Fruit fly (Drosophila melanogaster) whole organism, embryonic: ENCODE data around the gene Hacd1.

Experiments used
- Abd-B ChIP-seq: fragments of 200-800 bp; sonication (Bioruptor generic); optimal IDR thresholded peaks from 2 replicates; lab custom pipeline; 2018; ENCODE audit warnings: missing biosample characterization, mild to moderate bottlenecking, missing genetic modification characterization, moderate library complexity
- Atf-2 ChIP-seq: fragments of 200-800 bp; sonication (Bioruptor generic); optimal IDR thresholded peaks from 2 replicates; lab custom pipeline; 2016; ENCODE audit warnings: missing biosample characterization, missing genetic modification characterization
- Bteb2 ChIP-seq: fragments of 200-800 bp; sonication (Bioruptor generic); optimal IDR thresholded peaks from 2 replicates; lab custom pipeline; 2016; ENCODE audit warnings: missing biosample characterization, missing genetic modification characterization
- CG10267 ChIP-seq: fragments of 200-800 bp; sonication (Bioruptor generic); optimal IDR thresholded peaks from 2 replicates; lab custom pipeline; 2018; ENCODE audit warnings: missing biosample characterization, mild to moderate bottlenecking, missing genetic modification characterization, moderate library complexity
- CG11398 ChIP-seq: fragments of 200-800 bp; sonication (Bioruptor generic); optimal IDR thresholded peaks from 2 replicates; lab custom pipeline; 2016; ENCODE audit warnings: missing biosample characterization, missing genetic modification characterization
- CG12299 ChIP-seq: fragments of 200-800 bp; sonication (Bioruptor generic); optimal IDR thresholded peaks from 2 replicates; lab custom pipeline; 2018; ENCODE audit warnings: missing biosample characterization, mild to moderate bottlenecking, missing genetic modification characterization
- CG12391 ChIP-seq: fragments of 200-800 bp; sonication (Bioruptor generic); optimal IDR thresholded peaks from 3 replicates; lab custom pipeline; 2018; ENCODE audit warnings: missing biosample characterization, mild to moderate bottlenecking, missing genetic modification characterization, moderate library complexity
- CG13624 ChIP-seq: fragments of 200-800 bp; sonication (Bioruptor generic); optimal IDR thresholded peaks from 2 replicates; lab custom pipeline; 2016; ENCODE audit warnings: missing biosample characterization, missing genetic modification characterization
- CG17802 ChIP-seq: fragments of 200-800 bp; sonication (Bioruptor generic); optimal IDR thresholded peaks from 2 replicates; lab custom pipeline; 2018; ENCODE audit warnings: missing biosample characterization, mild to moderate bottlenecking, missing genetic modification characterization, moderate library complexity
- CG1832 ChIP-seq: fragments of 200-800 bp; sonication (Bioruptor generic); optimal IDR thresholded peaks from 2 replicates; lab custom pipeline; 2017; ENCODE audit warnings: missing biosample characterization, mild to moderate bottlenecking, missing genetic modification characterization, inconsistent platforms
- CG2199 ChIP-seq: fragments of 200-800 bp; sonication (Bioruptor generic); IDR thresholded peaks from 3 replicates; pipeline ENCODE4 v1.3.6; 2022; ENCODE audit warnings: missing biosample characterization, missing genetic modification characterization
- CG32772 ChIP-seq: fragments of 200-800 bp; sonication (Bioruptor generic); IDR thresholded peaks from 2 replicates; pipeline ENCODE4 v1.3.6; 2022; ENCODE audit warnings: missing biosample characterization, missing genetic modification characterization
- CG4328 ChIP-seq: fragments of 200-800 bp; sonication (Bioruptor generic); optimal IDR thresholded peaks from 3 replicates; lab custom pipeline; 2017; ENCODE audit warnings: missing biosample characterization, missing genetic modification reagents, missing genetic modification characterization
- CG4424 ChIP-seq: fragments of 200-800 bp; sonication (Bioruptor generic); optimal IDR thresholded peaks from 3 replicates; lab custom pipeline; 2016; ENCODE audit warnings: missing biosample characterization, missing genetic modification characterization
- CG4854 ChIP-seq: fragments of 200-800 bp; sonication (Bioruptor generic); optimal IDR thresholded peaks from 2 replicates; lab custom pipeline; 2016; ENCODE audit warnings: missing biosample characterization, missing genetic modification characterization, inconsistent platforms
- CG7556 ChIP-seq: fragments of 200-800 bp; sonication (Bioruptor generic); optimal IDR thresholded peaks from 2 replicates; lab custom pipeline; 2017; ENCODE audit warnings: missing biosample characterization, mild to moderate bottlenecking, missing genetic modification characterization
- CG9215 ChIP-seq: fragments of 200-800 bp; sonication (Bioruptor generic); IDR thresholded peaks from 2 replicates; pipeline ENCODE4 v1.3.6; 2022; ENCODE audit warnings: missing biosample characterization, missing genetic modification characterization
- Deaf1 ChIP-seq: fragments of 200-800 bp; optimal IDR thresholded peaks from 3 replicates; lab custom pipeline; 2019; ENCODE audit warnings: missing biosample characterization, mild to moderate bottlenecking, missing genetic modification characterization, moderate library complexity
- Dek ChIP-seq: fragments of 200-800 bp; sonication (Bioruptor generic); optimal IDR thresholded peaks from 3 replicates; lab custom pipeline; 2019; ENCODE audit warnings: missing biosample characterization, mild to moderate bottlenecking, missing genetic modification characterization, moderate library complexity
- Fer1 ChIP-seq: fragments of 200-800 bp; sonication (Bioruptor generic); optimal IDR thresholded peaks from 2 replicates; lab custom pipeline; 2017; ENCODE audit warnings: missing biosample characterization, mild to moderate bottlenecking, missing genetic modification characterization
- HHEX ChIP-seq: fragments of 200-800 bp; sonication (Bioruptor generic); optimal IDR thresholded peaks from 3 replicates; lab custom pipeline; 2017; ENCODE audit warnings: missing biosample characterization, mild to moderate bottlenecking, missing genetic modification characterization, missing genetic modification reagents
- HmgZ ChIP-seq: fragments of 200-800 bp; sonication (Bioruptor generic); optimal IDR thresholded peaks from 2 replicates; lab custom pipeline; 2018; ENCODE audit warnings: missing biosample characterization, mild to moderate bottlenecking, missing genetic modification characterization
- Lhr ChIP-seq: fragments of 200-800 bp; sonication (Bioruptor generic); optimal IDR thresholded peaks from 3 replicates; lab custom pipeline; 2017; ENCODE audit warnings: mild to moderate bottlenecking, missing biosample characterization, missing genetic modification reagents, missing genetic modification characterization
- MTF-1 ChIP-seq: fragments of 200-800 bp; sonication (Bioruptor generic); optimal IDR thresholded peaks from 2 replicates; lab custom pipeline; 2018; ENCODE audit warnings: missing biosample characterization, mild to moderate bottlenecking, missing genetic modification characterization, borderline replicate concordance
- Med ChIP-seq: fragments of 200-800 bp; sonication (Bioruptor generic); peaks from one replicate; lab custom pipeline; 2016; ENCODE audit warnings: missing biosample characterization, missing genetic modification characterization, mild to moderate bottlenecking, inconsistent platforms, moderate library complexity
- Meics ChIP-seq: fragments of 200-800 bp; sonication (Bioruptor generic); optimal IDR thresholded peaks from 2 replicates; lab custom pipeline; 2017; ENCODE audit warnings: missing biosample characterization, mild to moderate bottlenecking, missing genetic modification characterization
- Nf-YC ChIP-seq: fragments of 200-800 bp; optimal IDR thresholded peaks from 3 replicates; lab custom pipeline; 2019; ENCODE audit warnings: missing biosample characterization, mild to moderate bottlenecking, missing genetic modification characterization, moderate library complexity
- NfI ChIP-seq: fragments of 200-800 bp; sonication (Bioruptor generic); optimal IDR thresholded peaks from 3 replicates; lab custom pipeline; 2018; ENCODE audit warnings: missing biosample characterization, mild to moderate bottlenecking, missing genetic modification characterization, moderate library complexity
- Optix ChIP-seq: fragments of 200-800 bp; sonication (Bioruptor generic); IDR thresholded peaks from 3 replicates; pipeline ENCODE4 v1.3.6; 2022; ENCODE audit warnings: missing biosample characterization, missing genetic modification characterization
- Spps ChIP-seq: fragments of 200-800 bp; sonication (Bioruptor generic); optimal IDR thresholded peaks from 2 replicates; lab custom pipeline; 2018; ENCODE audit warnings: missing biosample characterization, mild to moderate bottlenecking, missing genetic modification characterization
- abd-A ChIP-seq: fragments of 200-800 bp; sonication (Bioruptor generic); optimal IDR thresholded peaks from 3 replicates; lab custom pipeline; 2019; ENCODE audit warnings: missing biosample characterization, mild to moderate bottlenecking, missing genetic modification characterization, moderate library complexity
- az2 ChIP-seq: fragments of 200-800 bp; sonication (Bioruptor generic); optimal IDR thresholded peaks from 3 replicates; lab custom pipeline; 2016; ENCODE audit warnings: missing biosample characterization, missing genetic modification characterization
- bcd ChIP-seq: fragments of 200-800 bp; sonication (Bioruptor generic); optimal IDR thresholded peaks from 2 replicates; lab custom pipeline; 2017; ENCODE audit warnings: missing biosample characterization, mild to moderate bottlenecking, missing genetic modification characterization
- da ChIP-seq: fragments of 200-800 bp; sonication (Bioruptor generic); optimal IDR thresholded peaks from 2 replicates; lab custom pipeline; 2016; ENCODE audit warnings: missing biosample characterization, missing genetic modification characterization
- dati ChIP-seq: fragments of 200-800 bp; sonication (Bioruptor generic); IDR thresholded peaks from 2 replicates; pipeline ENCODE4 v1.3.6; 2022; ENCODE audit warnings: missing biosample characterization, missing genetic modification characterization
- dysf ChIP-seq: fragments of 200-800 bp; sonication (Bioruptor generic); IDR thresholded peaks from 3 replicates; pipeline ENCODE4 v1.3.6; 2022; ENCODE audit warnings: missing biosample characterization, missing genetic modification characterization
- ftz-f1 ChIP-seq: fragments of 200-800 bp; sonication (Bioruptor generic); optimal IDR thresholded peaks from 2 replicates; lab custom pipeline; 2016; ENCODE audit warnings: missing biosample characterization, missing genetic modification characterization
- gem ChIP-seq: fragments of 200-800 bp; sonication (Bioruptor generic); optimal IDR thresholded peaks from 2 replicates; lab custom pipeline; 2019; ENCODE audit warnings: missing biosample characterization, mild to moderate bottlenecking, missing genetic modification characterization, moderate library complexity
- insv ChIP-seq, 2 experiments: fragments of 200-800 bp; sonication (Bioruptor generic); optimal IDR thresholded peaks; 3 replicates each; lab custom pipeline; 2016 to 2018; ENCODE audit warnings: missing biosample characterization in 2 of 2, missing genetic modification characterization in 2 of 2
- inv ChIP-seq: fragments of 200-800 bp; sonication (Bioruptor generic); IDR thresholded peaks from 2 replicates; pipeline ENCODE4 v1.3.6; 2022; ENCODE audit warnings: missing biosample characterization, missing genetic modification characterization; ENCODE audit not compliant: partially characterized antibody
- lov ChIP-seq, 2 experiments: fragments of 200-800 bp in 1 of 2; fragments of >200 bp in 1 of 2; sonication (Bioruptor generic) in 1 of 2; IDR thresholded peaks in 1 of 2; optimal IDR thresholded peaks in 1 of 2; 2 replicates in 1 of 2; 3 replicates in 1 of 2; pipeline versions ENCODE4 v1.3.6 to Lab custom; 2017 to 2022; ENCODE audit warnings: missing biosample characterization in 1 of 2, missing genetic modification characterization in 1 of 2
- onecut ChIP-seq: fragments of 200-800 bp; sonication (Bioruptor generic); IDR thresholded peaks from 2 replicates; pipeline ENCODE4 v1.3.6; 2022; ENCODE audit warnings: missing biosample characterization, missing genetic modification characterization
- pb ChIP-seq: fragments of 200-800 bp; sonication (Bioruptor generic); optimal IDR thresholded peaks from 3 replicates; lab custom pipeline; 2016; ENCODE audit warnings: missing biosample characterization, missing genetic modification characterization
- repo ChIP-seq: fragments of 200-800 bp; sonication (Bioruptor generic); optimal IDR thresholded peaks from 2 replicates; lab custom pipeline; 2016; ENCODE audit warnings: missing biosample characterization, missing genetic modification characterization
- sc ChIP-seq, 3 experiments: fragments of >200 bp in 2 of 3; fragments of 200-800 bp in 1 of 3; sonication (Bioruptor generic) in 1 of 3; optimal IDR thresholded peaks; 2 replicates in 2 of 3; 3 replicates in 1 of 3; lab custom pipeline; 2017; ENCODE audit warnings: mild to moderate bottlenecking in 1 of 3, missing biosample characterization in 1 of 3, missing genetic modification characterization in 1 of 3, missing genetic modification reagents in 1 of 3
- sug ChIP-seq: fragments of 200-800 bp; optimal IDR thresholded peaks from 2 replicates; lab custom pipeline; 2019; ENCODE audit warnings: missing biosample characterization, mild to moderate bottlenecking, missing genetic modification characterization, moderate library complexity
- tx ChIP-seq: fragments of 200-800 bp; sonication (Bioruptor generic); optimal IDR thresholded peaks from 2 replicates; lab custom pipeline; 2016; ENCODE audit warnings: missing biosample characterization, missing genetic modification characterization

The Hacd1 gene

dm6 chr2L:12011682-12012655 lies 9.9 kb upstream of the Hacd1 start (continued):
- no peak for TF ChIP-seq dati (GFP tag; lab: Robert Waterston, UW)
- peak; percentile 40 for TF ChIP-seq CG12299 (tag; lab: Kevin White, UChicago)
- TF ChIP-seq Optix (GFP tag; lab: Robert Waterston, UW): no peak
- peak; percentile 71 for TF ChIP-seq tx
- peak; percentile 68 for TF ChIP-seq CG4328 (GFP tag; lab: Kevin White, UChicago)
- no peak for TF ChIP-seq CG17802 (tag; lab: Kevin White, UChicago)
- TF ChIP-seq Nf-YC (tag; lab: Kevin White, UChicago): peak; percentile 93
- peak; percentile 86 for TF ChIP-seq MTF-1 (GFP tag; lab: Kevin White, UChicago)
- peak; percentile 0 for TF ChIP-seq Bteb2 (GFP tag; lab: Kevin White, UChicago)
- peak; percentile 68 for TF ChIP-seq HHEX (GFP tag; lab: Kevin White, UChicago)
- peak in 1 of 2 experiments; percentile 60 for TF ChIP-seq insv (GFP tag; optimal IDR thresholded peaks at IDR 0.05; lab: Kevin White, UChicago)
- TF ChIP-seq pb (GFP tag; lab: Kevin White, UChicago): peak; percentile 78
- TF ChIP-seq Abd-B (GFP tag; lab: Kevin White, UChicago): peak; percentile 56
- peak; percentile 8 for TF ChIP-seq Spps (tag; lab: Kevin White, UChicago)
- TF ChIP-seq sc (optimal IDR thresholded peaks at IDR 0.05; lab: Kevin White, UChicago): no peak
- TF ChIP-seq sc (GFP tag; optimal IDR thresholded peaks at IDR 0.05; lab: Kevin White, UChicago): no peak
- TF ChIP-seq lov (optimal IDR thresholded peaks at IDR 0.05; lab: Kevin White, UChicago): no peak
- TF ChIP-seq lov (GFP tag; IDR thresholded peaks at IDR 0.05; lab: Robert Waterston, UW): no peak
- peak; percentile 75 for TF ChIP-seq bcd (GFP tag; lab: Kevin White, UChicago)
- peak; percentile 88 for TF ChIP-seq CG13624 (GFP tag; lab: Kevin White, UChicago)
- no peak for TF ChIP-seq dysf (GFP tag; lab: Robert Waterston, UW)
- no peak for TF ChIP-seq CG9215 (GFP tag; lab: Robert Waterston, UW)
- peak; percentile 57 for TF ChIP-seq CG11398 (GFP tag; lab: Kevin White, UChicago)
- TF ChIP-seq HmgZ (tag; lab: Kevin White, UChicago): peak; percentile 94
- TF ChIP-seq CG7556 (GFP tag; lab: Kevin White, UChicago): peak; percentile 81
- TF ChIP-seq Fer1 (GFP tag; lab: Kevin White, UChicago): peak; percentile 90
- TF ChIP-seq ftz-f1 (GFP tag; lab: Kevin White, UChicago): peak; percentile 99
- TF ChIP-seq Dek (tag; lab: Kevin White, UChicago): peak; percentile 60
- peak; percentile 83 for TF ChIP-seq Meics (GFP tag; lab: Kevin White, UChicago)
- TF ChIP-seq Deaf1 (tag; lab: Kevin White, UChicago): peak; percentile 74
- peak; percentile 41 for TF ChIP-seq da
- TF ChIP-seq CG32772 (GFP tag; lab: Robert Waterston, UW): no peak
- peak; percentile 98 for TF ChIP-seq Med (GFP tag; lab: Kevin White, UChicago)
- peak; percentile 57 for TF ChIP-seq Atf-2
- TF ChIP-seq onecut (GFP tag; lab: Robert Waterston, UW): peak; percentile 84
- peak; percentile 77 for TF ChIP-seq repo (GFP tag; lab: Kevin White, UChicago)
- TF ChIP-seq NfI (GFP tag; lab: Kevin White, UChicago): peak; percentile 37
- TF ChIP-seq CG4854 (GFP tag; lab: Kevin White, UChicago): peak; percentile 62
- peak; percentile 65 for TF ChIP-seq gem (tag; lab: Kevin White, UChicago)
- peak; percentile 69 for TF ChIP-seq az2 (GFP tag; lab: Kevin White, UChicago)
- peak; percentile 44 for TF ChIP-seq CG1832 (GFP tag; lab: Kevin White, UChicago)
- no peak for TF ChIP-seq CG2199 (GFP tag; lab: Robert Waterston, UW)
- TF ChIP-seq abd-A: peak; percentile 100
- TF ChIP-seq Lhr (GFP tag; lab: Kevin White, UChicago): peak; percentile 98
- peak; percentile 70 for TF ChIP-seq CG4424
- peak; percentile 100 for TF ChIP-seq sug (tag; lab: Kevin White, UChicago)
- TF ChIP-seq inv: no peak
- peak; percentile 67 for TF ChIP-seq CG12391
- TF ChIP-seq CG10267 (tag; lab: Kevin White, UChicago): peak; percentile 55
